Fruit fly (Drosophila melanogaster) whole organism, embryonic: Measurements from ENCODE around the gene Gyc88E.

Source experiments
- B-H2 ChIP-seq: fragments of 200-800 bp; sonication (Bioruptor generic); optimal IDR thresholded peaks from 2 replicates; lab custom pipeline; 2018; ENCODE audit warnings: missing biosample characterization, mild to moderate bottlenecking, missing genetic modification characterization
- Bgb ChIP-seq: fragments of 200-800 bp; sonication (Bioruptor generic); IDR thresholded peaks from 2 replicates; pipeline ENCODE4 v1.3.6; 2022; ENCODE audit warnings: missing biosample characterization, missing genetic modification characterization; ENCODE audit not compliant: partially characterized antibody
- CG12219 ChIP-seq: fragments of 200-800 bp; sonication (Bioruptor generic); optimal IDR thresholded peaks from 3 replicates; lab custom pipeline; 2018; ENCODE audit warnings: missing biosample characterization, mild to moderate bottlenecking, missing genetic modification characterization
- CG12391 ChIP-seq: fragments of 200-800 bp; sonication (Bioruptor generic); optimal IDR thresholded peaks from 3 replicates; lab custom pipeline; 2018; ENCODE audit warnings: missing biosample characterization, mild to moderate bottlenecking, missing genetic modification characterization, moderate library complexity
- CG15479 ChIP-seq: fragments of 200-800 bp; sonication (Bioruptor generic); optimal IDR thresholded peaks from 3 replicates; lab custom pipeline; 2019; ENCODE audit warnings: missing biosample characterization, mild to moderate bottlenecking, missing genetic modification characterization, moderate library complexity
- CG16779 ChIP-seq: fragments of 200-800 bp; sonication (Bioruptor generic); IDR thresholded peaks from 2 replicates; pipeline ENCODE4 v1.3.6; 2022; ENCODE audit warnings: missing biosample characterization, missing genetic modification characterization
- CG16863 ChIP-seq: fragments of 200-800 bp; sonication (Bioruptor generic); optimal IDR thresholded peaks from 3 replicates; lab custom pipeline; 2016; ENCODE audit warnings: missing biosample characterization, missing genetic modification characterization
- CG2116 ChIP-seq: fragments of 200-800 bp; sonication (Bioruptor generic); optimal IDR thresholded peaks from 3 replicates; lab custom pipeline; 2018; ENCODE audit warnings: missing biosample characterization, mild to moderate bottlenecking, missing genetic modification characterization
- CG2129 ChIP-seq: fragments of 200-800 bp; sonication (Bioruptor generic); IDR thresholded peaks from 2 replicates; pipeline ENCODE4 v1.3.6; 2022; ENCODE audit warnings: missing biosample characterization, missing genetic modification characterization; ENCODE audit not compliant: partially characterized antibody
- CG3281 ChIP-seq: fragments of 200-800 bp; sonication (Bioruptor generic); optimal IDR thresholded peaks from 3 replicates; lab custom pipeline; 2017; ENCODE audit warnings: missing biosample characterization, mild to moderate bottlenecking, missing genetic modification characterization
- CG33213 ChIP-seq: fragments of 200-800 bp; sonication (Bioruptor generic); optimal IDR thresholded peaks from 3 replicates; lab custom pipeline; 2016; ENCODE audit warnings: missing biosample characterization, missing genetic modification characterization
- CG34376 ChIP-seq: fragments of 200-800 bp; sonication (Bioruptor generic); optimal IDR thresholded peaks from 2 replicates; lab custom pipeline; 2018; ENCODE audit warnings: missing biosample characterization, mild to moderate bottlenecking, missing genetic modification characterization
- CG4360 ChIP-seq: fragments of 200-800 bp; sonication (Bioruptor generic); IDR thresholded peaks from 2 replicates; pipeline ENCODE4 v1.3.6; 2022; ENCODE audit warnings: missing biosample characterization, missing genetic modification characterization
- CG43689 ChIP-seq: fragments of 200-800 bp; sonication (Bioruptor generic); IDR thresholded peaks from 2 replicates; pipeline ENCODE4 v1.3.6; 2022; ENCODE audit warnings: missing biosample characterization, missing genetic modification characterization
- CG4617 ChIP-seq: fragments of 200-800 bp; sonication (Bioruptor generic); optimal IDR thresholded peaks from 3 replicates; lab custom pipeline; 2016; ENCODE audit warnings: missing biosample characterization, missing genetic modification characterization, borderline replicate concordance
- CG5953 ChIP-seq: fragments of 200-800 bp; sonication (Bioruptor generic); IDR thresholded peaks from 2 replicates; pipeline ENCODE4 v1.3.6; 2022; ENCODE audit warnings: missing biosample characterization, missing genetic modification characterization
- CG6272 ChIP-seq: fragments of 200-800 bp; sonication (Bioruptor generic); IDR thresholded peaks from 2 replicates; pipeline ENCODE4 v1.3.6; 2022; ENCODE audit warnings: missing biosample characterization, missing genetic modification characterization
- CG6683 ChIP-seq: fragments of 200-800 bp; sonication (Bioruptor generic); optimal IDR thresholded peaks from 2 replicates; lab custom pipeline; 2017; ENCODE audit warnings: missing biosample characterization, mild to moderate bottlenecking, missing genetic modification characterization, missing genetic modification reagents
- CG8478 ChIP-seq: fragments of >200 bp; optimal IDR thresholded peaks from 2 replicates; lab custom pipeline; 2018
- CoRest ChIP-seq: fragments of 200-800 bp; sonication (Bioruptor generic); optimal IDR thresholded peaks from 3 replicates; lab custom pipeline; 2018; ENCODE audit warnings: missing biosample characterization, mild to moderate bottlenecking, missing genetic modification characterization, moderate library complexity
- Dip3 ChIP-seq: fragments of 200-800 bp; sonication (Bioruptor generic); optimal IDR thresholded peaks from 3 replicates; lab custom pipeline; 2016; ENCODE audit warnings: missing biosample characterization, missing genetic modification characterization
- Doc3 ChIP-seq: fragments of 200-800 bp; sonication (Bioruptor generic); IDR thresholded peaks from 3 replicates; pipeline ENCODE4 v1.3.6; 2022; ENCODE audit warnings: missing biosample characterization, missing genetic modification characterization; ENCODE audit not compliant: partially characterized antibody
- Elba2 ChIP-seq: fragments of 200-800 bp; sonication (Bioruptor generic); optimal IDR thresholded peaks from 3 replicates; lab custom pipeline; 2016; ENCODE audit warnings: missing biosample characterization, missing genetic modification characterization
- Ets65A ChIP-seq: fragments of 200-800 bp; sonication (Bioruptor generic); peaks from one replicate; lab custom pipeline; 2016; ENCODE audit warnings: missing biosample characterization, missing genetic modification characterization
- HmgZ ChIP-seq: fragments of 200-800 bp; sonication (Bioruptor generic); optimal IDR thresholded peaks from 2 replicates; lab custom pipeline; 2018; ENCODE audit warnings: missing biosample characterization, mild to moderate bottlenecking, missing genetic modification characterization
- Lhr ChIP-seq: fragments of 200-800 bp; sonication (Bioruptor generic); optimal IDR thresholded peaks from 3 replicates; lab custom pipeline; 2017; ENCODE audit warnings: mild to moderate bottlenecking, missing biosample characterization, missing genetic modification reagents, missing genetic modification characterization
- Neu2 ChIP-seq: fragments of 200-800 bp; sonication (Bioruptor generic); optimal IDR thresholded peaks from 3 replicates; lab custom pipeline; 2016; ENCODE audit warnings: missing biosample characterization, missing genetic modification characterization, borderline replicate concordance
- Nf-YA ChIP-seq: fragments of 200-800 bp; sonication (Bioruptor generic); IDR thresholded peaks from 2 replicates; pipeline ENCODE4 v1.3.6; 2022; ENCODE audit warnings: missing biosample characterization, missing genetic modification characterization
- PHDP ChIP-seq: fragments of 200-800 bp; sonication (Bioruptor generic); optimal IDR thresholded peaks from 3 replicates; lab custom pipeline; 2018; ENCODE audit warnings: missing biosample characterization, mild to moderate bottlenecking, missing genetic modification characterization, moderate library complexity
- Pdp1 ChIP-seq, 2 experiments: fragments of 200-800 bp; sonication (Bioruptor generic); optimal IDR thresholded peaks; 3 replicates each; lab custom pipeline; 2016; ENCODE audit warnings: missing biosample characterization in 2 of 2, missing genetic modification characterization in 2 of 2, mild to moderate bottlenecking in 1 of 2, moderate library complexity in 1 of 2
- Sry-β ChIP-seq: fragments of 200-800 bp; sonication (Bioruptor generic); optimal IDR thresholded peaks from 2 replicates; lab custom pipeline; 2018; ENCODE audit warnings: missing biosample characterization, mild to moderate bottlenecking, missing genetic modification characterization, moderate library complexity
- Stat92E ChIP-seq, 3 experiments: fragments of >200 bp in 2 of 3; fragments of 200-800 bp in 1 of 3; sonication (Bioruptor generic) in 1 of 3; optimal IDR thresholded peaks; 2 replicates each; lab custom pipeline; 2017 to 2019; ENCODE audit warnings: missing biosample characterization in 3 of 3, missing genetic modification characterization in 3 of 3, mild to moderate bottlenecking in 1 of 3, moderate library complexity in 1 of 3
- Tbp ChIP-seq: fragments of >200 bp; optimal IDR thresholded peaks from 2 replicates; lab custom pipeline; 2018; ENCODE audit warnings: missing biosample characterization, missing genetic modification characterization
- bowl ChIP-seq: fragments of 200-800 bp; sonication (Bioruptor generic); IDR thresholded peaks from 2 replicates; pipeline ENCODE4 v1.3.6; 2022; ENCODE audit warnings: missing biosample characterization, missing genetic modification characterization
- chn ChIP-seq: fragments of 200-800 bp; sonication (Bioruptor generic); optimal IDR thresholded peaks from 2 replicates; lab custom pipeline; 2016; ENCODE audit warnings: missing biosample characterization, missing genetic modification characterization
- crp ChIP-seq, 2 experiments: fragments of 200-800 bp; sonication (Bioruptor generic); optimal IDR thresholded peaks; 2 replicates in 1 of 2; 3 replicates in 1 of 2; lab custom pipeline; 2017; ENCODE audit warnings: missing biosample characterization in 2 of 2, missing genetic modification characterization in 2 of 2, mild to moderate bottlenecking in 1 of 2, moderate library complexity in 1 of 2
- dmrt11E ChIP-seq: fragments of 200-800 bp; sonication (Bioruptor generic); optimal IDR thresholded peaks from 3 replicates; lab custom pipeline; 2018; ENCODE audit warnings: missing biosample characterization, mild to moderate bottlenecking, missing genetic modification characterization, moderate library complexity
- dpn ChIP-seq, 2 experiments: fragments of 200-800 bp; sonication (Bioruptor generic); optimal IDR thresholded peaks; 3 replicates each; lab custom pipeline; 2016; ENCODE audit warnings: missing biosample characterization in 2 of 2, missing genetic modification characterization in 2 of 2
- dysf ChIP-seq: fragments of 200-800 bp; sonication (Bioruptor generic); IDR thresholded peaks from 3 replicates; pipeline ENCODE4 v1.3.6; 2022; ENCODE audit warnings: missing biosample characterization, missing genetic modification characterization
- fd102C ChIP-seq: fragments of 200-800 bp; sonication (Bioruptor generic); optimal IDR thresholded peaks from 2 replicates; lab custom pipeline; 2018; ENCODE audit warnings: missing biosample characterization, mild to moderate bottlenecking, missing genetic modification characterization, moderate library complexity
- grau ChIP-seq: fragments of 200-800 bp; optimal IDR thresholded peaks from 3 replicates; lab custom pipeline; 2019; ENCODE audit warnings: missing biosample characterization, mild to moderate bottlenecking, missing genetic modification characterization, moderate library complexity
- grn ChIP-seq: fragments of 200-800 bp; sonication (Bioruptor generic); optimal IDR thresholded peaks from 3 replicates; lab custom pipeline; 2017; ENCODE audit warnings: missing biosample characterization, missing genetic modification characterization
- lmd ChIP-seq: fragments of 200-800 bp; sonication (Bioruptor generic); IDR thresholded peaks from 2 replicates; pipeline ENCODE4 v1.3.6; 2022; ENCODE audit warnings: missing biosample characterization, missing genetic modification characterization
- sens ChIP-seq: fragments of 200-800 bp; sonication (Bioruptor generic); peaks from one replicate; lab custom pipeline; 2016; ENCODE audit warnings: missing biosample characterization, missing genetic modification characterization
- slp2 ChIP-seq: fragments of 200-800 bp; sonication (Bioruptor generic); optimal IDR thresholded peaks from 2 replicates; lab custom pipeline; 2016; ENCODE audit warnings: missing biosample characterization, missing genetic modification characterization
- sug ChIP-seq: fragments of 200-800 bp; optimal IDR thresholded peaks from 2 replicates; lab custom pipeline; 2019; ENCODE audit warnings: missing biosample characterization, mild to moderate bottlenecking, missing genetic modification characterization, moderate library complexity
- unc-4 ChIP-seq: fragments of 200-800 bp; sonication (Bioruptor generic); IDR thresholded peaks from 2 replicates; pipeline ENCODE4 v1.3.6; 2022; ENCODE audit warnings: missing biosample characterization, missing genetic modification characterization; ENCODE audit not compliant: partially characterized antibody
- z ChIP-seq: fragments of 200-800 bp; sonication (Bioruptor generic); IDR thresholded peaks from 3 replicates; pipeline ENCODE4 v1.3.6; 2022; ENCODE audit warnings: missing biosample characterization, missing genetic modification characterization
- zen ChIP-seq: fragments of 200-800 bp; sonication (Bioruptor generic); optimal IDR thresholded peaks from 3 replicates; lab custom pipeline; 2018; ENCODE audit warnings: missing biosample characterization, mild to moderate bottlenecking, missing genetic modification characterization, moderate library complexity

Gene Gyc88E

DNA sequence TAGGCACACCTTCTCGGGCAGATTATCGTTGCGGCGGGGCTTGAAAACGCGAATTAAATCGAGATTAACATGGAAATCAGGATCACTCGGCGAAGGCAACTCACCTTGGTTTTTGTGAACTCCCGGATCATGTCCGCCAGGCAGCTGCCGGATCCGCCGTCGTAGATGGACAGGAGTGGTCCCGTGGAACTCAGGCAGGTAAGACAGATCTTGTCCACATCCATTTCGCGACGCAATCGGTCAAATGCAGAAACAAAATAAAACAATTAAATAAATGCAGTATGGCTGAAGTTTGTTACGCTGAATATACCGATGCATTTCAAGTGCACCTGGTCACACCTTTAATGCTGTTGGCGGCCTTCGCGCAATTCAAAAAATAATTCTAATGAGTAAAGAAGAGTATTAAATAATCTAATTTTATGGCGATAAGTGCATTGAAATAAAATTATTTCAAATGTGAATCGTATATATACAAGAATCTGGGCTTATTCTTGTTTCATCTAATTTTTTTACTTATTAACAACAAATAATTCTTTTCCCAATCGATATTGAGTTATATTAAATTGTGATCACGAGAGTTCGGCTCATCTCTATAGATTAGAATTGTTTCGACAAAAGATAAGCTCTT, 63.3 kb downstream of the Gyc88E start, which contains the start of the genes CG6654 and CG4210 (continued):
- TF ChIP-seq bowl (GFP tag; lab: Robert Waterston, UW) (no peak), z (GFP tag; lab: Robert Waterston, UW) (no peak), Pdp1 (GFP tag; optimal IDR thresholded peaks at IDR 0.05; lab: Kevin White, UChicago) (peak in 1 of 2 experiments; percentile 63), Bgb (GFP tag; lab: Robert Waterston, UW) (peak; percentile 59), CG12219 (GFP tag; lab: Kevin White, UChicago) (no peak), CG3281 (GFP tag; lab: Kevin White, UChicago) (no peak), Elba2 (GFP tag; lab: Kevin White, UChicago) (peak; percentile 60), CG4617 (GFP tag; lab: Kevin White, UChicago) (peak; percentile 78), HmgZ (peak; percentile 48), Sry-β (GFP tag; lab: Kevin White, UChicago) (peak; percentile 15), CG5953 (GFP tag; lab: Robert Waterston, UW) (no peak), Dip3 (no peak), fd102C (GFP tag; lab: Kevin White, UChicago) (no peak), sens (peak; percentile 85), Lhr (no peak), dpn (GFP tag; optimal IDR thresholded peaks at IDR 0.05; lab: Kevin White, UChicago) (peak in 1 of 2 experiments; percentile 9), CG34376 (GFP tag; lab: Kevin White, UChicago) (peak; percentile 28), CG2116 (peak; percentile 42), grau (tag; lab: Kevin White, UChicago) (peak; percentile 36), slp2 (no peak), crp (GFP tag; optimal IDR thresholded peaks at IDR 0.05; lab: Kevin White, UChicago) (peak in 1 of 2 experiments; percentile 31), dmrt11E (tag; lab: Kevin White, UChicago) (no peak), B-H2 (peak; percentile 38), lmd (GFP tag; lab: Robert Waterston, UW) (peak; percentile 31; the same call in 1 of the 2 replicates), dysf (GFP tag; lab: Robert Waterston, UW) (no peak; the same call in 2 of the 3 replicates), CG16863 (no peak), Nf-YA (GFP tag; lab: Robert Waterston, UW) (no peak), PHDP (tag; lab: Kevin White, UChicago) (peak; percentile 8), CG33213 (no peak), CG43689 (GFP tag; lab: Robert Waterston, UW) (no peak), CG6683 (no peak), sug (tag; lab: Kevin White, UChicago) (peak; percentile 64), CG8478 (lab: Kevin White, UChicago) (no peak), CG6272 (GFP tag; lab: Robert Waterston, UW) (no peak), Tbp (GFP tag; lab: Kevin White, UChicago) (no peak), Ets65A (GFP tag; lab: Kevin White, UChicago) (no peak), CG15479 (peak; percentile 20), grn (peak; percentile 88), CG4360 (no peak), Neu2 (GFP tag; lab: Kevin White, UChicago) (no peak), CoRest (tag; lab: Kevin White, UChicago) (peak; percentile 56), unc-4 (peak; percentile 51; the same call in 1 of the 2 replicates), zen (tag; lab: Kevin White, UChicago) (peak; percentile 36), Doc3 (peak; percentile 75), CG2129 (peak; percentile 18; the same call in 1 of the 2 replicates), CG12391 (peak; percentile 43), chn (GFP tag; lab: Kevin White, UChicago) (no peak), Stat92E (GFP tag; optimal IDR thresholded peaks at IDR 0.05; lab: Kevin White, UChicago) (peak in 1 of 3 experiments; percentile 63), CG16779 (GFP tag; lab: Robert Waterston, UW) (no peak)
